Fruit fly (Drosophila melanogaster) whole organism, prepupa: ENCODE measurements around the gene CG7879.

Experiments used
- CG10669 ChIP-seq: fragments of 200-800 bp; sonication (Bioruptor generic); optimal IDR thresholded peaks from 3 replicates; lab custom pipeline; 2018; ENCODE audit warnings: missing biosample characterization, mild to moderate bottlenecking, missing genetic modification characterization, moderate library complexity
- CG15336 ChIP-seq: fragments of 200-800 bp; sonication (Bioruptor generic); IDR thresholded peaks from 2 replicates; pipeline ENCODE4 v1.3.6; 2022; ENCODE audit warnings: missing biosample characterization, missing genetic modification characterization
- CG34406 ChIP-seq: fragments of 200-800 bp; sonication (Bioruptor generic); optimal IDR thresholded peaks from 3 replicates; lab custom pipeline; 2016; ENCODE audit warnings: missing biosample characterization, missing genetic modification characterization
- CG6854 ChIP-seq: fragments of 200-800 bp; sonication (Bioruptor generic); optimal IDR thresholded peaks from 2 replicates; lab custom pipeline; 2017; ENCODE audit warnings: missing biosample characterization, mild to moderate bottlenecking, missing genetic modification characterization
- CG8319 ChIP-seq: fragments of 200-800 bp; sonication (Bioruptor generic); optimal IDR thresholded peaks from 3 replicates; lab custom pipeline; 2016; ENCODE audit warnings: missing biosample characterization, missing genetic modification characterization
- Ets21C ChIP-seq: fragments of 200-800 bp; sonication (Bioruptor generic); optimal IDR thresholded peaks from 3 replicates; lab custom pipeline; 2016; ENCODE audit warnings: missing biosample characterization, missing genetic modification characterization
- Gug ChIP-seq: fragments of 200-800 bp; sonication (Bioruptor generic); IDR thresholded peaks from 2 replicates; pipeline ENCODE4 v1.3.6; 2022; ENCODE audit warnings: missing biosample characterization, missing genetic modification characterization
- Hr39 ChIP-seq: fragments of 200-800 bp; sonication (Bioruptor generic); optimal IDR thresholded peaks from 2 replicates; lab custom pipeline; 2016; ENCODE audit warnings: missing biosample characterization, missing genetic modification characterization
- fd59A ChIP-seq: fragments of 200-800 bp; sonication (Bioruptor generic); optimal IDR thresholded peaks from 2 replicates; lab custom pipeline; 2017; ENCODE audit warnings: missing biosample characterization, mild to moderate bottlenecking, missing genetic modification characterization, missing genetic modification reagents
- ss ChIP-seq, 2 experiments: fragments of 200-800 bp; sonication (Bioruptor generic); optimal IDR thresholded peaks; 2 replicates in 1 of 2; 3 replicates in 1 of 2; lab custom pipeline; 2017 to 2018; ENCODE audit warnings: mild to moderate bottlenecking in 2 of 2, missing biosample characterization in 2 of 2, missing genetic modification characterization in 2 of 2, moderate library complexity in 1 of 2

DNA sequence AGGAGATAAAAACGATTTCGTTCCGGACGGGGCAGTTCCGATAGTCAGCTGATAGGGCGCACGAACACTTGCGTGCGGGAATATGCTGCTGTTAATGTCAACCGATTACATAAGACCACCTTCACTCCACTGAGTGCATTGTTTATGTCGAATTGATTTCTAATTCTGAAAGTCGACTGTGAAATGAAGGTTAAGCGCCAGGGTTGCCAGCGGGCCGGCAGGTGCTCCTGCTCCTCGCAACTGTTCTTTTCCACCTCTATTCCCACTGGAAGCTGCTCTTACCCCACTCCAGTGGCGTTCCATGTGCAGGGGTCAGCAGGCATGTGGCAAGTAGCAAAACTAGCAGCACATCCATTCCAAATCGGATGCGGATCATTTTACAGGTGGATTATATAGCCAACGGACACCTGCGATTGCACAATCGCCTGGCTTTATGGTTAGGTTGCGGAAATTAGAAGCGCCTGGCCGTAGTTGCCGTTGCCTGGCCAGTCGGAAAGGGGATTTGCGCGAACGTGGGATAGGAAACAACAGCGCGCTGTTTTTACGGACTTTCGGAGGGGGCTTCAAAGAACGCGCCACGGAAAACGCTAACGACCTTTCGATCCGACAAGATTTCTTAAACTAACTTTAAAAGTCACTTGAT is 51.7 kb downstream of the CG7879 start, which contains the start of gene cue:
- TF ChIP-seq CG6854 (GFP tag; lab: Kevin White, UChicago) (no peak), CG15336 (GFP tag; lab: Robert Waterston, UW) (no peak), ss (GFP tag; optimal IDR thresholded peaks at IDR 0.05; lab: Kevin White, UChicago) (no peak), Ets21C (GFP tag; lab: Kevin White, UChicago) (no peak), CG10669 (GFP tag; lab: Kevin White, UChicago) (no peak), Hr39 (no peak), Gug (GFP tag; lab: Robert Waterston, UW) (no peak), CG34406 (GFP tag; lab: Kevin White, UChicago) (no peak), fd59A (GFP tag; lab: Kevin White, UChicago) (no peak), CG8319 (GFP tag; lab: Kevin White, UChicago) (no peak)
